Worm (Caenorhabditis elegans): ENCODE data around the gene sra-1.

DNA sequence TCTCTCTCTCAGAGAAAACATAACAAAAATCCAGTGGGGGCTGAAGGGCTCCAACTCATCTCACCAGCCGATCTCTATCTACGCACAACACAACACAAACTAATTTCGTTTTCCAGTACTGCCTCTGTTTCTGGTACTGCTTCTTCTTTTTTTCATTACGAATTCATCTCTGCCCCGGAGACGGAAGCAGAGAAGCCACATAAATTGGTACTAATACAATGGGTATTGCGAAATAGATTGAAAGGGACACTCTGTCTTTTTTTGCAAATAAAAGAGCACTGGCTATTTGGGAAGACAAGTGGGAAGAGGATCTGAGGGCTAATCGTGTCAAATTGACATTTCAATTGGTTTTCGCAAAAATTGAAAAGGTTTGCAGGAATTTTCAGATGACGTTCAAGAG, 24.2 kb downstream of the sra-1 start:
- TF ChIP-seq him-1 (tag; optimal IDR thresholded peaks at IDR 0.05): no peak
- no peak for TF ChIP-seq W03F9.2 (tag; optimal IDR thresholded peaks at IDR 0.05)
- no peak for TF ChIP-seq dao-5 (tag; optimal IDR thresholded peaks at IDR 0.05)
